Worm (Caenorhabditis elegans) whole organism, young adult: ENCODE results near the gene Y38H6C.9.
A peak's percentile ranks its signal among the peaks of the same experiment; 100 is the strongest.

ENCODE experiments used
- D2030.7 ChIP-seq: fragments of 200-800 bp; sonication (Bioruptor generic); IDR thresholded peaks from 2 replicates; pipeline ENCODE4 v1.3.6; 2022; ENCODE audit warnings: missing genetic modification reagents, missing genetic modification characterization, missing compliant biosample characterization
- F23B12.7 ChIP-seq: sonication (generic microtip); optimal IDR thresholded peaks from 2 replicates; lab custom pipeline; 2017; ENCODE audit warnings: missing genetic modification characterization, mild to moderate bottlenecking, missing compliant biosample characterization, antibody characterized with exemption, moderate library complexity; ENCODE audit not compliant: insufficient read depth
- F33H1.4 ChIP-seq: fragments of 200-800 bp; sonication (Bioruptor generic); IDR thresholded peaks from 2 replicates; pipeline ENCODE4 v1.3.6; 2022; ENCODE audit warnings: missing genetic modification reagents, missing genetic modification characterization, missing compliant biosample characterization
- F55B11.4 ChIP-seq: sonication (generic microtip); optimal IDR thresholded peaks from 2 replicates; lab custom pipeline; 2016; ENCODE audit warnings: missing compliant biosample characterization, missing genetic modification characterization, borderline replicate concordance; ENCODE audit not compliant: insufficient read depth
- F57C9.4 ChIP-seq: sonication (generic microtip); optimal IDR thresholded peaks from 2 replicates; lab custom pipeline; 2017; ENCODE audit warnings: mild to moderate bottlenecking, missing genetic modification characterization, missing compliant biosample characterization
- T07F8.4 ChIP-seq: sonication (generic microtip); optimal IDR thresholded peaks from 2 replicates; lab custom pipeline; 2016; ENCODE audit warnings: mild to moderate bottlenecking, missing genetic modification characterization, moderate library complexity, missing compliant biosample characterization
- Y53F4B.3 ChIP-seq: fragments of 200-800 bp; sonication (Bioruptor generic); IDR thresholded peaks from 2 replicates; pipeline ENCODE4 v1.3.6; 2022; ENCODE audit warnings: missing genetic modification reagents, missing genetic modification characterization, missing compliant biosample characterization
- Y53G8AR.9 ChIP-seq: fragments of 200-800 bp; sonication (Bioruptor generic); conservative IDR thresholded peaks from 2 replicates; pipeline ENCODE4 v1.3.6; 2022; ENCODE audit warnings: missing genetic modification reagents, missing genetic modification characterization, missing compliant biosample characterization
- Y67H2A.10 ChIP-seq: fragments of 200-800 bp; sonication (Bioruptor generic); conservative IDR thresholded peaks from 2 replicates; pipeline ENCODE4 v1.3.6; 2022; ENCODE audit warnings: missing genetic modification reagents, missing genetic modification characterization, missing compliant biosample characterization
- ZK185.1 ChIP-seq: sonication (generic microtip); optimal IDR thresholded peaks from 2 replicates; lab custom pipeline; 2016; ENCODE audit warnings: mild to moderate bottlenecking, missing genetic modification characterization, missing compliant biosample characterization; ENCODE audit not compliant: poor library complexity, severe bottlenecking
- akir-1 ChIP-seq: fragments of 200-800 bp; sonication (Bioruptor generic); optimal IDR thresholded peaks from 2 replicates; lab custom pipeline; 2018; ENCODE audit warnings: mild to moderate bottlenecking, missing genetic modification characterization, moderate library complexity, missing compliant biosample characterization
- bed-2 ChIP-seq: fragments of 200-800 bp; sonication (Bioruptor generic); IDR thresholded peaks from 2 replicates; pipeline ENCODE4 v1.3.6; 2022; ENCODE audit warnings: missing genetic modification reagents, missing genetic modification characterization, missing compliant biosample characterization
- ceh-27 ChIP-seq: fragments of 200-800 bp; sonication (Bioruptor generic); optimal IDR thresholded peaks from 2 replicates; lab custom pipeline; 2018; ENCODE audit warnings: mild to moderate bottlenecking, missing genetic modification characterization, moderate library complexity, missing compliant biosample characterization
- ceh-58 ChIP-seq: fragments of 200-800 bp; sonication (Bioruptor generic); IDR thresholded peaks from 2 replicates; pipeline ENCODE4 v1.3.6; 2022; ENCODE audit warnings: missing genetic modification characterization, missing compliant biosample characterization
- dpff-1 ChIP-seq: sonication (generic microtip); optimal IDR thresholded peaks from 2 replicates; lab custom pipeline; 2017; ENCODE audit warnings: mild to moderate bottlenecking, missing genetic modification characterization, missing compliant biosample characterization
- efl-1 ChIP-seq: fragments of 150-350 bp; optimal IDR thresholded peaks from 2 replicates; lab custom pipeline; 2014; ENCODE audit warnings: missing biosample characterization, missing genetic modification reagents, missing genetic modification characterization
- egl-18 ChIP-seq: fragments of 200-800 bp; sonication (Bioruptor generic); IDR thresholded peaks from 2 replicates; pipeline ENCODE4 v1.3.6; 2022; ENCODE audit warnings: missing genetic modification reagents, missing genetic modification characterization, missing compliant biosample characterization
- egl-44 ChIP-seq: fragments of 200-800 bp; sonication (Bioruptor generic); IDR thresholded peaks from 2 replicates; pipeline ENCODE4 v1.3.6; 2022; ENCODE audit warnings: missing genetic modification reagents, missing genetic modification characterization, missing compliant biosample characterization
- fkh-3 ChIP-seq: sonication (generic microtip); optimal IDR thresholded peaks from 2 replicates; lab custom pipeline; 2016; ENCODE audit warnings: mild to moderate bottlenecking, missing genetic modification characterization, missing compliant biosample characterization
- hlh-26 ChIP-seq: fragments of 200-800 bp; sonication (Bioruptor generic); conservative IDR thresholded peaks from 2 replicates; pipeline ENCODE4 v1.3.6; 2022; ENCODE audit warnings: missing genetic modification reagents, missing genetic modification characterization, missing compliant biosample characterization
- hsf-1 ChIP-seq: fragments of 200-800 bp; sonication (Bioruptor generic); IDR thresholded peaks from 2 replicates; pipeline ENCODE4 v1.3.6; 2022; ENCODE audit warnings: missing genetic modification reagents, missing genetic modification characterization, missing compliant biosample characterization
- let-607 ChIP-seq, 2 experiments: fragments of 200-800 bp in 1 of 2; sonication (Bioruptor generic) in 1 of 2; sonication (generic microtip) in 1 of 2; optimal IDR thresholded peaks; 2 replicates each; lab custom pipeline; 2016 to 2018; ENCODE audit warnings: mild to moderate bottlenecking in 2 of 2, missing compliant biosample characterization in 2 of 2, missing genetic modification characterization in 2 of 2, moderate library complexity in 2 of 2, missing genotype in 1 of 2
- lin-35 ChIP-seq, 3 experiments: fragments of 150-350 bp in 2 of 3; sonication (generic microtip) in 1 of 3; optimal IDR thresholded peaks; 2 replicates each; lab custom pipeline; 2014 to 2018; ENCODE audit warnings: missing biosample characterization in 3 of 3, missing genetic modification characterization in 3 of 3, missing genetic modification reagents in 3 of 3
- lin-40 ChIP-seq: sonication (generic microtip); optimal IDR thresholded peaks from 2 replicates; lab custom pipeline; 2016; ENCODE audit warnings: missing genetic modification characterization, mild to moderate bottlenecking, missing compliant biosample characterization, missing genotype, missing genetic modification reagents
- lsy-27 ChIP-seq: sonication (generic microtip); optimal IDR thresholded peaks from 2 replicates; lab custom pipeline; 2017; ENCODE audit warnings: missing genetic modification characterization, mild to moderate bottlenecking, missing compliant biosample characterization, antibody characterized with exemption, missing genotype, borderline replicate concordance; ENCODE audit not compliant: insufficient read depth
- madf-6 ChIP-seq: fragments of 200-800 bp; sonication (Bioruptor generic); IDR thresholded peaks from 2 replicates; pipeline ENCODE4 v1.3.6; 2022; ENCODE audit warnings: missing genetic modification reagents, missing genetic modification characterization, missing compliant biosample characterization
- madf-8 ChIP-seq: fragments of 200-800 bp; sonication (Bioruptor generic); conservative IDR thresholded peaks from 2 replicates; pipeline ENCODE4 v1.3.6; 2022; ENCODE audit warnings: missing genetic modification reagents, missing genetic modification characterization, missing compliant biosample characterization
- nfya-1 ChIP-seq: sonication (generic microtip); optimal IDR thresholded peaks from 2 replicates; lab custom pipeline; 2017; ENCODE audit warnings: antibody characterized with exemption, missing compliant biosample characterization, missing genetic modification characterization, borderline replicate concordance; ENCODE audit not compliant: insufficient read depth
- nhr-80 ChIP-seq: sonication (generic microtip); optimal IDR thresholded peaks from 2 replicates; lab custom pipeline; 2016; ENCODE audit warnings: missing genetic modification characterization, missing compliant biosample characterization
- sptf-2 ChIP-seq: fragments of 200-800 bp; sonication (Bioruptor generic); optimal IDR thresholded peaks from 2 replicates; lab custom pipeline; 2018; ENCODE audit warnings: mild to moderate bottlenecking, missing genetic modification characterization, missing compliant biosample characterization
- zfh-2 ChIP-seq: fragments of 200-800 bp; sonication (Bioruptor generic); conservative IDR thresholded peaks from 2 replicates; pipeline ENCODE4 v1.3.6; 2022; ENCODE audit warnings: missing genetic modification reagents, missing genetic modification characterization, missing compliant biosample characterization
- ztf-25 ChIP-seq: fragments of 200-800 bp; sonication (Bioruptor generic); IDR thresholded peaks from 2 replicates; pipeline ENCODE4 v1.3.6; 2022; ENCODE audit warnings: missing genetic modification reagents, missing genetic modification characterization, missing compliant biosample characterization
- ztf-28 ChIP-seq: fragments of 200-800 bp; sonication (Bioruptor generic); IDR thresholded peaks from 2 replicates; pipeline ENCODE4 v1.3.6; 2022; ENCODE audit warnings: missing genetic modification reagents, missing genetic modification characterization, missing compliant biosample characterization
- ztf-6 ChIP-seq: fragments of 200-800 bp; sonication (Bioruptor generic); IDR thresholded peaks from 2 replicates; pipeline ENCODE4 v1.3.6; 2022; ENCODE audit warnings: missing genetic modification reagents, missing genetic modification characterization, missing compliant biosample characterization

The Y38H6C.9 gene

DNA sequence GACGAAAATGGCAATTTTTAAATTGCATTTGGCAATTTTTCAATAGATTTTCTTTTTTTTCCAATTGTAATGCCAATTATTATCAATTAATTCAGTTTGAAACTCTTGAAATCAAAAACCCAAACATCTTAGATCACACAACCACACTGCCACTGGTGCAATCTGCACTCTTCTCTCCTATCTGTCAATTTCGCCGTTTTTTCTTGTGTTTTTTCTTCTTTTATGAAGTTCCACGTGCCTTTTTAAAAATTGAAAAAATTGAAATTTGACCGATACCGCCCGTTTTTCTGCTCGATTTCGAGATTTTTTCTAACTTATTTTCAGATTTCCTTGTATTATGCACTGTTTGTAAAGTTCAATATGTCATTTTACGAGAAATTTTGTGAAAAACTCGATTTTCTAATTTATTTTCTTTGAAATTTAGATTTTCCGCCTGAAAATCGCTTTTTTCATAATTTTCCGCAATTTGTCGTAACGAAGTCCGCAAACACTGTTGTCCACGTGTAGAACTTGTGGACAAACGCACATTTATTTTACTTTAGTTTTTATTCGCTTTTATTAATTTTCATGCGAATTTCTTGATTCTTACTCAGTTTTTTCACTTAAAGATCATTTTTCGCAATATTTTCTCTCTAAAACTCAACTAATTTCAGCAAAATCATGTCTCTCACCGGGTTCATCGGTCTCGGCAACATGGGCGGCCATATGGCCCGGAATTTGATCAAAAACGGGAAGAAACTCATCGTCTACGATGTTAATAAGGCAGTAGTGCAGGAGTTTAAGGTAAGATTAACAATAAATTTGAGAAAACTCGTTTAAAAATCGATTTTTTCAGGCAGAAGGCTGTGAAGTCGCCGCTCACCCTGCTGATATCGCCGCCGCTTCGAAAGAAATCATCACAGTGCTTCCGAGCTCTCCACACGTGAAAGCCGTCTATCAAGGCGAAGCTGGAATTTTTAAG, 28.5 kb downstream of the Y38H6C.9 start, which contains the start of gene B0250.5:
B0250.5 (plus strand) TSS at position 654 of the 961 bp plus-strand sequence.
- TF ChIP-seq lin-40 (peak; percentile 32), nfya-1 (tag; lab: Kevin White, UChicago) (no peak), hlh-26 (GFP tag; lab: Robert Waterston, UW) (no peak), Y67H2A.10 (no peak), D2030.7 (GFP tag; lab: Robert Waterston, UW) (peak; percentile 26; the same call in 1 of the 2 replicates), ZK185.1 (tag; lab: Kevin White, UChicago) (no peak), ceh-58 (GFP tag; lab: Robert Waterston, UW) (no peak), nhr-80 (tag; lab: Kevin White, UChicago) (peak; percentile 52), F33H1.4 (GFP tag; lab: Robert Waterston, UW) (no peak), F55B11.4 (tag; lab: Kevin White, UChicago) (no peak), F23B12.7 (tag; lab: Kevin White, UChicago) (no peak), akir-1 (GFP tag; lab: Kevin White, UChicago) (no peak), ztf-25 (GFP tag; lab: Robert Waterston, UW) (no peak), F57C9.4 (tag; lab: Kevin White, UChicago) (no peak), fkh-3 (tag; lab: Kevin White, UChicago) (no peak), efl-1 (GFP tag; lab: Kevin White, UChicago) (no peak), let-607 (tag; optimal IDR thresholded peaks at IDR 0.05; lab: Kevin White, UChicago) (peak; percentile 48 to 79), lsy-27 (tag; lab: Kevin White, UChicago) (no peak), lin-35 (GFP tag; optimal IDR thresholded peaks at IDR 0.05; lab: Kevin White, UChicago) (peak in 1 of 3 experiments; percentile 61)

ce11 chrV:20492385-20492784, 29.7 kb downstream of the Y38H6C.9 start, which contains the start of gene srbc-79:
Gene srbc-79 (minus strand): TSS chrV:20492485.
- TF ChIP-seq egl-44 (GFP tag; lab: Robert Waterston, UW) (no peak), dpff-1 (tag; lab: Kevin White, UChicago) (no peak), madf-8 (GFP tag; lab: Robert Waterston, UW) (no peak), ztf-6 (no peak), F23B12.7 (tag; lab: Kevin White, UChicago) (no peak), Y53G8AR.9 (no peak), ztf-25 (GFP tag; lab: Robert Waterston, UW) (no peak), T07F8.4 (tag; lab: Kevin White, UChicago) (no peak), efl-1 (GFP tag; lab: Kevin White, UChicago) (no peak), nhr-80 (tag; lab: Kevin White, UChicago) (no peak), bed-2 (no peak), Y53F4B.3 (GFP tag; lab: Robert Waterston, UW) (no peak), madf-6 (no peak), hsf-1 (no peak), ceh-27 (no peak), zfh-2 (GFP tag; lab: Robert Waterston, UW) (no peak), egl-18 (GFP tag; lab: Robert Waterston, UW) (no peak), ztf-28 (GFP tag; lab: Robert Waterston, UW) (no peak), sptf-2 (GFP tag; lab: Kevin White, UChicago) (no peak)
